Worm (Caenorhabditis elegans) whole organism, L3 larva: ENCODE data around the gene F02E11.7.

Experiments used
- R02D3.7 ChIP-seq: fragments of 150-350 bp; optimal IDR thresholded peaks from 2 replicates; lab custom pipeline; 2014; ENCODE audit warnings: missing biosample characterization, missing genetic modification characterization
- aly-2 ChIP-seq: fragments of 150-350 bp; optimal IDR thresholded peaks from 2 replicates; lab custom pipeline; 2014; ENCODE audit warnings: missing biosample characterization, missing genetic modification characterization
- ama-1 ChIP-seq: fragments of 150-350 bp; optimal IDR thresholded peaks from 2 replicates; lab custom pipeline; 2018
- ceh-28 ChIP-seq: fragments of 150-350 bp; optimal IDR thresholded peaks from 2 replicates; lab custom pipeline; 2014; ENCODE audit warnings: missing biosample characterization, missing genetic modification reagents, missing genetic modification characterization
- egl-27 ChIP-seq: sonication (generic microtip); optimal IDR thresholded peaks from 4 replicates; lab custom pipeline; 2017; ENCODE audit warnings: missing biosample characterization, missing genetic modification reagents, missing genetic modification characterization
- elt-2 ChIP-seq: sonication (generic microtip); optimal IDR thresholded peaks from 2 replicates; lab custom pipeline; 2016; ENCODE audit warnings: missing genetic modification reagents, mild to moderate bottlenecking, missing genetic modification characterization, missing compliant biosample characterization
- eor-1 ChIP-seq, 2 experiments: fragments of 150-350 bp; optimal IDR thresholded peaks; 2 replicates each; lab custom pipeline; 2014 to 2018; ENCODE audit warnings: missing biosample characterization in 2 of 2, missing genetic modification characterization in 2 of 2
- fkh-10 ChIP-seq: sonication (generic microtip); optimal IDR thresholded peaks from 2 replicates; lab custom pipeline; 2017; ENCODE audit warnings: missing biosample characterization, missing genetic modification reagents, missing genetic modification characterization
- fkh-2 ChIP-seq: fragments of 150-350 bp; optimal IDR thresholded peaks from 2 replicates; lab custom pipeline; 2014; ENCODE audit warnings: missing biosample characterization, missing genetic modification reagents, missing genetic modification characterization
- hmg-11 ChIP-seq: sonication (generic microtip); optimal IDR thresholded peaks from 2 replicates; lab custom pipeline; 2016; ENCODE audit warnings: missing genetic modification characterization, missing compliant biosample characterization
- jun-1 ChIP-seq: fragments of 150-350 bp; optimal IDR thresholded peaks from 2 replicates; lab custom pipeline; 2014; ENCODE audit warnings: missing biosample characterization, missing genetic modification reagents, missing genetic modification characterization
- lsy-12 ChIP-seq: sonication (generic microtip); optimal IDR thresholded peaks from 2 replicates; lab custom pipeline; 2016; ENCODE audit warnings: mild to moderate bottlenecking, missing genetic modification characterization, missing compliant biosample characterization
- mml-1 ChIP-seq: fragments of 150-350 bp; sonication (generic microtip); optimal IDR thresholded peaks from 3 replicates; lab custom pipeline; 2014; ENCODE audit warnings: missing biosample characterization, missing genetic modification characterization
- nhr-12 ChIP-seq: fragments of 150-350 bp; optimal IDR thresholded peaks from 2 replicates; lab custom pipeline; 2014; ENCODE audit warnings: missing biosample characterization, missing genetic modification characterization
- nhr-23 ChIP-seq: fragments of 150-350 bp; optimal IDR thresholded peaks from 2 replicates; lab custom pipeline; 2014; ENCODE audit warnings: missing biosample characterization, missing genetic modification reagents, missing genetic modification characterization
- nhr-28 ChIP-seq: fragments of 150-350 bp; optimal IDR thresholded peaks from 2 replicates; lab custom pipeline; 2014; ENCODE audit warnings: missing biosample characterization, missing genetic modification characterization
- nhr-43 ChIP-seq: sonication (generic microtip); optimal IDR thresholded peaks from 2 replicates; lab custom pipeline; 2016; ENCODE audit warnings: mild to moderate bottlenecking, missing genetic modification characterization, missing compliant biosample characterization; ENCODE audit not compliant: poor library complexity, severe bottlenecking
- nhr-67 ChIP-seq: fragments of 150-350 bp; optimal IDR thresholded peaks from 2 replicates; lab custom pipeline; 2014; ENCODE audit warnings: missing biosample characterization, missing genetic modification characterization
- nhr-76 ChIP-seq: fragments of 150-350 bp; sonication (generic microtip); optimal IDR thresholded peaks from 5 replicates; lab custom pipeline; 2014; ENCODE audit warnings: missing biosample characterization, missing genetic modification characterization
- pha-4 ChIP-seq: fragments of 150-350 bp; optimal IDR thresholded peaks from 2 replicates; lab custom pipeline; 2014; ENCODE audit warnings: missing biosample characterization, missing genetic modification reagents, missing genetic modification characterization
- skn-1 ChIP-seq: fragments of 150-350 bp; optimal IDR thresholded peaks from 2 replicates; lab custom pipeline; 2014; ENCODE audit warnings: missing biosample characterization, missing genetic modification characterization
- unc-39 ChIP-seq: sonication (generic microtip); optimal IDR thresholded peaks from 4 replicates; lab custom pipeline; 2017; ENCODE audit warnings: missing biosample characterization, missing genetic modification characterization
- zag-1 ChIP-seq: fragments of 150-350 bp; optimal IDR thresholded peaks from 2 replicates; lab custom pipeline; 2014; ENCODE audit warnings: missing biosample characterization, missing genetic modification characterization

Gene F02E11.7

ce11 chrII:3303582-3303981, 36.1 kb downstream of the F02E11.7 start:
- peak; percentile 30 for TF ChIP-seq elt-2 (tag; lab: Kevin White, UChicago)
- TF ChIP-seq R02D3.7 = no peak
- no peak for TF ChIP-seq zag-1 (tag; lab: Kevin White, UChicago)
- no peak for TF ChIP-seq unc-39 (tag; lab: Kevin White, UChicago)
- no peak for TF ChIP-seq jun-1 (tag; lab: Kevin White, UChicago)
- TF ChIP-seq mml-1 = no peak
- no peak for TF ChIP-seq fkh-10 (GFP tag; lab: Kevin White, UChicago)
- no peak for TF ChIP-seq egl-27 (tag; lab: Kevin White, UChicago)
- no peak for TF ChIP-seq nhr-76 (tag; lab: Kevin White, UChicago)
- peak; percentile 37 for TF ChIP-seq ceh-28 (tag; lab: Kevin White, UChicago)
- TF ChIP-seq skn-1 (tag; lab: Kevin White, UChicago) = no peak
- peak; percentile 45 for TF ChIP-seq pha-4 (tag; lab: Kevin White, UChicago)
- no peak for TF ChIP-seq fkh-2 (tag; lab: Kevin White, UChicago)
- TF ChIP-seq aly-2 (tag; lab: Kevin White, UChicago) = no peak

DNA sequence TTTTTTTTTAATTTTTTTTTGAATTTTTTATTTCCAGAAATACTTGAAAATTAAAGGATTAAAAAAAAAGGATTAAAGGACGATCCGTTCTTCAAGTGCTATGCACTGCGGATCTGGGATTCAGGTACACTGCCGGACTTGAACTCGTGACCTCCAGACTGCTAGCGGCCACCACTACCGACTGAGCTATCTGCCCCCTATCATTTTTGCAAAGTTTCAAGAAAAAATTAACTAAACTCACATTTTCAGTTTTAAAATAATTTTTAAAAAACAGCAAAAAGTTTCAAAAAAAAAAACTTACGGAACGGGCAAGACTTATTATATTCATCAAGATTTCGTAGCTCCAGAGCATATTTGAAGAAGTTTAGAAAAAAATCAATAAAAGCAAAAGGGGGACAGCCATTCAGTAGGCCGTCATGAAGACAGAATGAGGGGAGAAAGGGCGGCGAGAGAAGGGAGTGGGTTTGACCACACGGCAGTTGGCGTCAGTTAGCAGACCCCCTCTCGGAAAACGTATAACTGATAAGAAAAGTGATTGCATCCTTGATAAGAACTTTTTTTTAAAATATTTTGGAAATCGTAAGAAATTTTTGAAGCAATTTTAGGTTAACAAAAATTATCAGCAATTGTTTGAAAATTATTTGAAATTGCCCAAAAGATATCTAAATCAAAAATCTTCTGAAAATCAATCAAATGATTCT, 43.6 kb downstream of the F02E11.7 start:
- peak; percentile 46 for TF ChIP-seq elt-2 (tag; lab: Kevin White, UChicago)
- no peak for TF ChIP-seq ama-1 (lab: Kevin White, UChicago)
- no peak for TF ChIP-seq eor-1 (tag; optimal IDR thresholded peaks at IDR 0.05; lab: Kevin White, UChicago)
- no peak for TF ChIP-seq nhr-43 (tag; lab: Kevin White, UChicago)
- no peak for TF ChIP-seq hmg-11 (tag; lab: Kevin White, UChicago)

DNA sequence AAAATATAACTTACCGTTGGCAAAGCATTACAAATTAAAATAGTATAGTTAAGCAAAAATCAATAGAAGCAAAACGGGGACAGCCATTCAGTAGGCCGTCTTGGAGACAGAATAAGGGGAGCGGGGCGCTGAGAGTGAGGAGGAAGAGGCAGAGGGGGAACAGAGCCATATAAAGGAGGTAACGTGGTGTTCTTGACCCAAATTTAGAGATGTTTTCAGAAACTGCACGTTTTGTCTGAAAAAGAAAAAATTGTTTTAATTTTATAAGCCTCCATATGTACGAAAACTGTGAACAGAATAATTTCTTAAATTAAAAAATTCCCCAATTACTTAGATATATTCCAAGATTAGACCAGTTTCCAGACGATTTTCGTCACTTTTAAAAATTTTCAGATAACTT, 46.0 kb downstream of the F02E11.7 start, which contains the start of gene F39E9.6:
TSS of gene F39E9.6 (minus strand) at position 101 of the 400 bp plus-strand sequence.
- TF ChIP-seq R02D3.7 (no peak), nhr-28 (tag; lab: Kevin White, UChicago) (no peak), lsy-12 (tag; lab: Kevin White, UChicago) (no peak), nhr-23 (tag; lab: Kevin White, UChicago) (no peak), nhr-67 (tag; lab: Kevin White, UChicago) (no peak), hmg-11 (tag; lab: Kevin White, UChicago) (no peak)

DNA sequence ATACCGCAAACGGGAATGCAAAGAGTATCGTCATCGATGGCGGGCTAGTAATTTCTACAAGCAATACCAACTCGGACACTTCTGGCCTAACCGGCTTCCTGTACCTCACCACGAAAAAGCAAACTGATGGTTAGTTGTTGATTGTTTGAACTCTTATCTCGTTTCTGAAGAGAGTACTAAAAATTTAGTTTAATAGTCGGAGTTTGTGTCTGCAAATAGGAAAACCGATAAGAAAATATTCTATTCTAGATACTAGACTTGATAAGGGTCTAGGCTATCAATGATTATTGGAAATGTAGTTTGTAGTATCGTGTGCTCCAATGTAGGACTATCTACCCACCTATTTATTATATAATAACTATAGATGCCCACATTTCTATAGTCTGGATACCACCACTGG, 51.4 kb downstream of the F02E11.7 start:
- TF ChIP-seq nhr-12 (no peak), elt-2 (tag; lab: Kevin White, UChicago) (peak; percentile 91)
